Worm (Caenorhabditis elegans): ENCODE data around the gene H05C05.1.

The H05C05.1 gene

DNA sequence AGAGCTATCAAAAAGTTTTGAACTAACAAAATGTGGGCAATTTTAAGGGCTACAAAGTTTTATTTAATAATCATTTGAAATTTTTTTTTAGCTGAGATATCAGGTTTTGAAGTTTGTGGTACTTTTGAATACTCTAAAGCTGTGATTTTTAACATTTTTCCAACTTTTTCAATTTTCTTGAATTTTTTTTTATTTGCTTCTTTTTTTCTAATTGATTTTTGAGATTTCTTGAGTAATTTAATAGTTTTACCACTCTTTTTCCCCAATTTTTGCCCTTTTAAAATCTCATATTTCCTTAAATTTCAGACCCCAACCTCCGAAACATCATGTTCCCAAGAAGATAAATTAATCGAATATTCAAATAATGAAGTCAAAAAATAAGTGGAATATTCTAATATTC, 36.3 kb upstream of the H05C05.1 start, which contains the start of gene cdh-1:
Gene cdh-1, plus strand, starts transcription at position 301 of the 400 bp plus-strand sequence.
- no peak for TF ChIP-seq ama-1 (optimal IDR thresholded peaks at IDR 0.05)
- no peak for TF ChIP-seq ama-1 (GFP tag; optimal IDR thresholded peaks at IDR 0.05)
- TF ChIP-seq hmg-1.2 (GFP tag; IDR thresholded peaks at IDR 0.05) = no peak
- no peak for TF ChIP-seq D2030.7 (GFP tag; IDR thresholded peaks at IDR 0.05)
- no peak for TF ChIP-seq Y95B8A.8 (GFP tag; IDR thresholded peaks at IDR 0.05)
- TF ChIP-seq tbx-9 (tag; optimal IDR thresholded peaks at IDR 0.05; ENCODE audit: borderline replicate concordance) = no peak
- no peak for TF ChIP-seq C17E4.6 (GFP tag; IDR thresholded peaks at IDR 0.05)
- TF ChIP-seq snpc-1.1 (tag; optimal IDR thresholded peaks at IDR 0.05; ENCODE audit: insufficient read depth) = no peak
- no peak for TF ChIP-seq atf-7 (tag; optimal IDR thresholded peaks at IDR 0.05)
- TF ChIP-seq repo-1 (tag; optimal IDR thresholded peaks at IDR 0.05) = no peak
- no peak for TF ChIP-seq akir-1 (GFP tag; optimal IDR thresholded peaks at IDR 0.05)
- TF ChIP-seq F10E7.11 (tag; optimal IDR thresholded peaks at IDR 0.05) = no peak

DNA sequence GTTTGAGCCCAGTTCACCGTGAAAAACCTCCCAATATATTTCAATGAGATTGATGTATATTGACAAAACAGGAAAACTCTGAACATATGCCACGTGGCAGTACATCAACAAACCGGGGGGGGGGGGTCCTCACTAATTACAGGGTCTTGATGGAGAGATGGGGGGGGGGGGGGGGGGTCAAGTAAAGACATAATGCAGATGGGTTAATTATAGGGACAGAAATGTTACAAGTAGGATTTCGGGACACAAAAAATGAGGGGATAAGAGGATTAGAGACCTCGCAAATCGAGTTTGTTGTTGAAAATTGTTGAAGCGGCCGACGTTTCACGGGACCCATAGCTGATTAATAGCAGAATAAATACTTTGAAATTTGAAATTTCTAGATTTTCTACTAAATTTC, 34.0 kb upstream of the H05C05.1 start:
- no peak for TF ChIP-seq K12H6.12 (tag; optimal IDR thresholded peaks at IDR 0.05)
- TF ChIP-seq ekl-4 (GFP tag; IDR thresholded peaks at IDR 0.05) = no peak
- TF ChIP-seq egl-44 (GFP tag; IDR thresholded peaks at IDR 0.05) = no peak
- no peak for TF ChIP-seq ceh-79 (tag; optimal IDR thresholded peaks at IDR 0.05)
- TF ChIP-seq snpc-1.3 (tag; optimal IDR thresholded peaks at IDR 0.05; ENCODE audit: insufficient read depth) = no peak
- TF ChIP-seq madf-6 (GFP tag; IDR thresholded peaks at IDR 0.05) = no peak
- TF ChIP-seq attf-6 (GFP tag; IDR thresholded peaks at IDR 0.05) = no peak
- no peak for TF ChIP-seq F57A8.1 (GFP tag; optimal IDR thresholded peaks at IDR 0.05)
- no peak for TF ChIP-seq mxl-1 (tag; optimal IDR thresholded peaks at IDR 0.05)
- no peak for TF ChIP-seq ceh-58 (GFP tag; IDR thresholded peaks at IDR 0.05)
- no peak for TF ChIP-seq bed-2 (GFP tag; IDR thresholded peaks at IDR 0.05)
- no peak for TF ChIP-seq xnd-1 (tag; optimal IDR thresholded peaks at IDR 0.05)
- no peak for TF ChIP-seq fkh-3 (tag; optimal IDR thresholded peaks at IDR 0.05)
- no peak for TF ChIP-seq ztf-18 (tag; optimal IDR thresholded peaks at IDR 0.05)
- TF ChIP-seq somi-1 (GFP tag; optimal IDR thresholded peaks at IDR 0.05) = no peak
- no peak for TF ChIP-seq lin-26 (GFP tag; IDR thresholded peaks at IDR 0.05)

DNA sequence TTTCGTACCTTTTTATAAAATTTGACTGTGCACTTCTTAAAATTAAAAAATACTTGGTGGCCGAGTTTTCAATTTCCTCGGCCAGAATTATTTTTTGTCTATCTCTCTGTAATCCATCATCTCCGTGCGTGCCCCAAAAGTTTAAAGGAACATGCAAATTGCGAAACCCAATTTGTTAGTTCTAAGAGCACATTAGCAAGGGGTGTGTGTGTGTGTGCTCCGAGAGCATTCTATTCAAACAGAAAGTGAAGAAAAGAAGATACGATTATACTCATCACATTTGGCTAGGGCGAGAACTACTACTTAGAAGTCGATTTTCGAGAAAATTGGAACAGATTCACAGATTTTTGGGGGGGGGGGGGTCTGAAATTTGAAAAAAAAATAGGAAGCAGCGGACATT, 32.9 kb upstream of the H05C05.1 start:
- TF ChIP-seq mes-4 (tag; optimal IDR thresholded peaks at IDR 0.05) = no peak
- no peak for TF ChIP-seq sea-2 (GFP tag; IDR thresholded peaks at IDR 0.05)
- TF ChIP-seq F37B4.10 (GFP tag; IDR thresholded peaks at IDR 0.05) = no peak
- TF ChIP-seq bed-1 (GFP tag; IDR thresholded peaks at IDR 0.05) = no peak
- no peak for TF ChIP-seq lsl-1 (GFP tag; optimal IDR thresholded peaks at IDR 0.05)
- TF ChIP-seq T07F8.4 (tag; optimal IDR thresholded peaks at IDR 0.05) = no peak
- no peak for TF ChIP-seq hrde-1 (tag; optimal IDR thresholded peaks at IDR 0.05; ENCODE audit: borderline replicate concordance)
- TF ChIP-seq dpff-1 (tag; optimal IDR thresholded peaks at IDR 0.05) = no peak
- no peak for TF ChIP-seq ztf-26 (tag; optimal IDR thresholded peaks at IDR 0.05)
- TF ChIP-seq cebp-2 (GFP tag; IDR thresholded peaks at IDR 0.05) = no peak
- TF ChIP-seq ccch-3 (GFP tag; optimal IDR thresholded peaks at IDR 0.05) = no peak
- TF ChIP-seq ztf-18 (tag; optimal IDR thresholded peaks at IDR 0.05) = no peak
- no peak for TF ChIP-seq B0035.1 (tag; optimal IDR thresholded peaks at IDR 0.05)
- TF ChIP-seq Y95B8A.8 (GFP tag; IDR thresholded peaks at IDR 0.05) = no peak
- no peak for TF ChIP-seq lin-54 (GFP tag; optimal IDR thresholded peaks at IDR 0.05)
- TF ChIP-seq repo-1 (tag; optimal IDR thresholded peaks at IDR 0.05) = no peak
- TF ChIP-seq akir-1 (GFP tag; optimal IDR thresholded peaks at IDR 0.05) = no peak
- no peak for TF ChIP-seq unc-130 (GFP tag; optimal IDR thresholded peaks at IDR 0.05)
- TF ChIP-seq sptf-2 (GFP tag; optimal IDR thresholded peaks at IDR 0.05) = no peak

Data from whole organism, young adult.